Worm (Caenorhabditis elegans): Measurements from ENCODE around the gene F58G1.7.

The F58G1.7 gene

DNA sequence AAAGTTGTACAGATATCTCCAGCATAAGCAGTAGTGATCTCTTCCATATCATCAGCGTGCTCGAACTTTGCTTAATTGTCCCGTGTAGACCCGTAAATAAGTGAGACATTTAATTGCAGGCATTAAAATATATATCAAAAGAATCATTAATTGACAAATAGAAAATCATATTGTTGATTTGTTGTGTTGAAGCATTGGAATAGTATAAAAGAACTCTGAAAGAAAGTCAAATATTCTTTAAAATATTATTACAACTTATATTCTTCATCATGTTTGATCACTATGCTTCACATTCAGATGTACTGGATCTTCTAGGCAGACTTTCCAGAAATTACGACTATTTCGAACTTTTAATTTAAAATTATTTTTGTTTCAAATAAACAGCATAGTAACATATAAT is 22.5 kb downstream of the F58G1.7 start, which contains the start of gene F58G1.8:
Gene F58G1.8, minus strand, starts transcription at position 101 of the 400 bp plus-strand sequence.
- TF ChIP-seq egl-18 (GFP tag; IDR thresholded peaks at IDR 0.05) = no peak
- TF ChIP-seq nfya-1 (tag; optimal IDR thresholded peaks at IDR 0.05; ENCODE audit: borderline replicate concordance, insufficient read depth) = no peak
- no peak for TF ChIP-seq madf-8 (GFP tag; conservative IDR thresholded peaks at IDR 0.05)
- TF ChIP-seq hsf-1 (GFP tag; IDR thresholded peaks at IDR 0.05) = no peak
- TF ChIP-seq Y67H2A.10 (GFP tag; conservative IDR thresholded peaks at IDR 0.05) = no peak
- TF ChIP-seq ztf-28 (GFP tag; IDR thresholded peaks at IDR 0.05) = no peak
- TF ChIP-seq repo-1 (tag; optimal IDR thresholded peaks at IDR 0.05) = no peak
- TF ChIP-seq K12H6.12 (tag; optimal IDR thresholded peaks at IDR 0.05) = no peak
- TF ChIP-seq tlf-1 (GFP tag; optimal IDR thresholded peaks at IDR 0.05) = no peak
- no peak for TF ChIP-seq tbp1 (GFP tag; optimal IDR thresholded peaks at IDR 0.05)
- TF ChIP-seq zfh-2 (GFP tag; conservative IDR thresholded peaks at IDR 0.05) = no peak
- no peak for TF ChIP-seq hmg-20 (GFP tag; IDR thresholded peaks at IDR 0.05)
- no peak for TF ChIP-seq F33H1.4 (GFP tag; IDR thresholded peaks at IDR 0.05)
- no peak for TF ChIP-seq zim-3 (tag; optimal IDR thresholded peaks at IDR 0.05)

ce11 chrII:12923225-12923624 is 24.8 kb downstream of the F58G1.7 start:
- no peak for TF ChIP-seq ccch-3 (GFP tag; optimal IDR thresholded peaks at IDR 0.05)
- peak; percentile 47 for TF ChIP-seq repo-1 (tag; optimal IDR thresholded peaks at IDR 0.05)
- TF ChIP-seq chd-7 (tag; optimal IDR thresholded peaks at IDR 0.05) = peak; percentile 6
- no peak for TF ChIP-seq ama-1 (optimal IDR thresholded peaks at IDR 0.05)
- peak in 1 of 2 experiments; percentile 91 for TF ChIP-seq ama-1 (GFP tag; optimal IDR thresholded peaks at IDR 0.05)
- TF ChIP-seq ceh-100 (GFP tag; IDR thresholded peaks at IDR 0.05) = 0 out of 2 replicates have a peak, but pooled peaks have one; percentile 14
- TF ChIP-seq B0035.1 (tag; optimal IDR thresholded peaks at IDR 0.05) = no peak
- peak; percentile 6 for TF ChIP-seq lsl-1 (GFP tag; optimal IDR thresholded peaks at IDR 0.05)
- TF ChIP-seq F33H1.4 (GFP tag; IDR thresholded peaks at IDR 0.05) = 0 out of 2 replicates have a peak, but pooled peaks have one; percentile 29
- no peak for TF ChIP-seq Y56A3A.18 (GFP tag; IDR thresholded peaks at IDR 0.05)
- peak; percentile 69 for TF ChIP-seq hsf-1 (GFP tag; IDR thresholded peaks at IDR 0.05)
- peak; percentile 68 for TF ChIP-seq ekl-4 (GFP tag; IDR thresholded peaks at IDR 0.05)
- peak; percentile 91 for TF ChIP-seq hrde-1 (tag; optimal IDR thresholded peaks at IDR 0.05; ENCODE audit: borderline replicate concordance)
- TF ChIP-seq pbrm-1 (GFP tag; IDR thresholded peaks at IDR 0.05) = peak; percentile 36; the same call in 1 of the 2 replicates
- peak; percentile 6 for TF ChIP-seq snpc-4 (GFP tag; optimal IDR thresholded peaks at IDR 0.05)
- TF ChIP-seq snpc-4 (tag; optimal IDR thresholded peaks at IDR 0.05) = peak in 1 of 4 experiments; percentile 3
- TF ChIP-seq xnd-1 (tag; optimal IDR thresholded peaks at IDR 0.05) = peak; percentile 46
- peak; percentile 78 for TF ChIP-seq F49E8.2 (tag; optimal IDR thresholded peaks at IDR 0.05; ENCODE audit: insufficient read depth)
- TF ChIP-seq snpc-3.4 (tag; optimal IDR thresholded peaks at IDR 0.05) = peak; percentile 24
- no peak for TF ChIP-seq madf-10 (tag; optimal IDR thresholded peaks at IDR 0.05)
- TF ChIP-seq rec-8 (tag; optimal IDR thresholded peaks at IDR 0.05) = peak in 1 of 2 experiments; percentile 45
- TF ChIP-seq ztf-25 (GFP tag; IDR thresholded peaks at IDR 0.05) = 0 out of 2 replicates have a peak, but pooled peaks have one; percentile 11
- TF ChIP-seq nhr-27 (tag; optimal IDR thresholded peaks at IDR 0.05) = no peak
- no peak for TF ChIP-seq madf-8 (GFP tag; conservative IDR thresholded peaks at IDR 0.05)
- TF ChIP-seq nhr-179 (tag; optimal IDR thresholded peaks at IDR 0.05) = no peak
- peak; percentile 33 for TF ChIP-seq T26A5.8 (tag; optimal IDR thresholded peaks at IDR 0.05)
- peak; percentile 32 for TF ChIP-seq unc-130 (GFP tag; optimal IDR thresholded peaks at IDR 0.05)
- peak; percentile 69 for TF ChIP-seq madf-6 (GFP tag; IDR thresholded peaks at IDR 0.05)
- TF ChIP-seq rcor-1 (GFP tag; IDR thresholded peaks at IDR 0.05) = no peak
- TF ChIP-seq Y53G8AR.9 (GFP tag; conservative IDR thresholded peaks at IDR 0.05) = no peak
- no peak for TF ChIP-seq D2030.7 (GFP tag; IDR thresholded peaks at IDR 0.05)
- TF ChIP-seq athp-1 (tag; optimal IDR thresholded peaks at IDR 0.05) = peak; percentile 53
- no peak for TF ChIP-seq lir-1 (GFP tag; conservative IDR thresholded peaks at IDR 0.05)
- TF ChIP-seq mes-4 (tag; optimal IDR thresholded peaks at IDR 0.05) = no peak
- TF ChIP-seq die-1 (tag; optimal IDR thresholded peaks at IDR 0.05) = peak; percentile 6
- peak; percentile 30 for TF ChIP-seq lin-54 (GFP tag; optimal IDR thresholded peaks at IDR 0.05)
- no peak for TF ChIP-seq Y53F4B.3 (GFP tag; IDR thresholded peaks at IDR 0.05)

All from whole organism, young adult.